Fruit fly (Drosophila melanogaster): ENCODE results near the gene rtet.

The rtet gene

DNA sequence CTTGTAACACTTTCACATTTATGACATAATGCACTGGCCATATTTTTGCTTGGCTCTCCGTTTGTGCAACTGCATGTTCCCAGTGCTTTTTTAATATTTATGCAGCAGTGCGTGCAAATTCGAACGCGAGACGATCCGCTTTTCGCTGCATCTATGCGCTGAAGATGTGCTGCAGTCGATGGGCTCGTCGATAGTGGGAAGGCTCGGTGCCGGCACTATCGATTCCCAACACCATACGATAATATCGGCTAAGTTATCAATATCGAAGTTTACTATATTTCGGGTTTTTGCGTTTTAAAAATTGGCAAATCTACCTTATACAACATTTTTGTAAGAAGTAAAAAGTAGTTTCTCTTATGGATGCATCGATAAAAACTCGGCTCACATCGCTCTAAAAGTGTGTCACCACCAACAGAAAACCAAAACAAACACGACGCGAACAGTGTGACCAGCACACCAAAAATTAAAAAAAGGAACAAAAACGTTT is 10.6 kb upstream of the rtet start, which contains the start of gene RhoGAP93B (continued):
- TF ChIP-seq ro (GFP tag; IDR thresholded peaks at IDR 0.05), result peak; percentile 47; the same call in 1 of the 2 replicates
- TF ChIP-seq Sin3A (optimal IDR thresholded peaks at IDR 0.05), result peak; percentile 99
- peak; percentile 61 for TF ChIP-seq wdn (GFP tag; IDR thresholded peaks at IDR 0.05)
- no peak for TF ChIP-seq CG12769 (tag; optimal IDR thresholded peaks at IDR 0.05)
- peak; percentile 82 for TF ChIP-seq nerfin-1 (tag; optimal IDR thresholded peaks at IDR 0.05)
- TF ChIP-seq tap (tag; optimal IDR thresholded peaks at IDR 0.05), result no peak
- no peak for TF ChIP-seq sqz (GFP tag; optimal IDR thresholded peaks at IDR 0.05)
- TF ChIP-seq klu (GFP tag; IDR thresholded peaks at IDR 0.05), result peak; percentile 84
- peak; percentile 81 for TF ChIP-seq CG33213 (GFP tag; optimal IDR thresholded peaks at IDR 0.05)
- peak; percentile 90 for TF ChIP-seq ase (GFP tag; IDR thresholded peaks at IDR 0.05)
- TF ChIP-seq CoRest (tag; optimal IDR thresholded peaks at IDR 0.05), result peak; percentile 83
- TF ChIP-seq E2f2 (GFP tag; IDR thresholded peaks at IDR 0.05), result peak; percentile 84
- TF ChIP-seq CG8388 (GFP tag; optimal IDR thresholded peaks at IDR 0.05), result peak; percentile 70
- peak; percentile 72 for TF ChIP-seq CG18262 (tag; optimal IDR thresholded peaks at IDR 0.05)
- TF ChIP-seq tna (GFP tag; IDR thresholded peaks at IDR 0.05; ENCODE audit: partially characterized antibody), result peak; percentile 100
- peak; percentile 71 for TF ChIP-seq CG10979 (tag; optimal IDR thresholded peaks at IDR 0.05)
- TF ChIP-seq zfh2 (GFP tag; optimal IDR thresholded peaks at IDR 0.05), result peak; percentile 92
- TF ChIP-seq bigmax (GFP tag; optimal IDR thresholded peaks at IDR 0.05), result no peak
- peak; percentile 100 for TF ChIP-seq Sry-δ (GFP tag; optimal IDR thresholded peaks at IDR 0.05)
- no peak for TF ChIP-seq Trl (optimal IDR thresholded peaks at IDR 0.05)
- TF ChIP-seq Trl (GFP tag; optimal IDR thresholded peaks at IDR 0.05), result peak; percentile 86
- peak; percentile 75 for TF ChIP-seq CG30020 (tag; optimal IDR thresholded peaks at IDR 0.05)
- TF ChIP-seq CG10431 (GFP tag; optimal IDR thresholded peaks at IDR 0.05), result no peak
- TF ChIP-seq Hr78 (GFP tag; optimal IDR thresholded peaks at IDR 0.05), result no peak
- peak; percentile 91 for TF ChIP-seq al (GFP tag; IDR thresholded peaks at IDR 0.05)
- peak; percentile 73 to 76 for TF ChIP-seq chif (GFP tag; optimal IDR thresholded peaks at IDR 0.05)
- no peak for TF ChIP-seq CG3407 (GFP tag; optimal IDR thresholded peaks at IDR 0.05)
- peak; percentile 69 for TF ChIP-seq MESR4 (GFP tag; optimal IDR thresholded peaks at IDR 0.05)
- no peak for TF ChIP-seq corto (GFP tag; optimal IDR thresholded peaks at IDR 0.05)
- peak; percentile 85 for TF ChIP-seq CG13424 (tag; optimal IDR thresholded peaks at IDR 0.05)
- TF ChIP-seq az2 (GFP tag; optimal IDR thresholded peaks at IDR 0.05), result peak; percentile 50
- peak; percentile 84 for TF ChIP-seq Xbp1 (GFP tag; optimal IDR thresholded peaks at IDR 0.05)
- peak; percentile 74; the same call in 2 of the 3 replicates for TF ChIP-seq CG2889 (GFP tag; IDR thresholded peaks at IDR 0.05)
- TF ChIP-seq CG18619 (GFP tag; optimal IDR thresholded peaks at IDR 0.05), result peak; percentile 58
- peak; percentile 86 for TF ChIP-seq Abd-B (GFP tag; optimal IDR thresholded peaks at IDR 0.05)
- peak; percentile 87 for TF ChIP-seq CG2712 (tag; optimal IDR thresholded peaks at IDR 0.05)
- TF ChIP-seq CG13287 (GFP tag; IDR thresholded peaks at IDR 0.05; ENCODE audit: partially characterized antibody), result peak; percentile 100
- TF ChIP-seq peb (GFP tag; IDR thresholded peaks at IDR 0.05), result peak; percentile 80
- no peak for TF ChIP-seq gcm2 (GFP tag; optimal IDR thresholded peaks at IDR 0.05)
- TF ChIP-seq Oaz (GFP tag; IDR thresholded peaks at IDR 0.05), result peak; percentile 87
- peak; percentile 53 for TF ChIP-seq luna (GFP tag; optimal IDR thresholded peaks at IDR 0.05)
- TF ChIP-seq tio (GFP tag; optimal IDR thresholded peaks at IDR 0.05), result no peak
- TF ChIP-seq aop (GFP tag; IDR thresholded peaks at IDR 0.05), result peak; percentile 91
- no peak for TF ChIP-seq z (GFP tag; IDR thresholded peaks at IDR 0.05)
- TF ChIP-seq ranshi (GFP tag; IDR thresholded peaks at IDR 0.05), result peak; percentile 94
- peak in 1 of 2 experiments; percentile 44 for TF ChIP-seq crp (GFP tag; optimal IDR thresholded peaks at IDR 0.05)
- peak; percentile 7 for TF ChIP-seq CG14965 (GFP tag; optimal IDR thresholded peaks at IDR 0.05; ENCODE audit: borderline replicate concordance)
- TF ChIP-seq lola (GFP tag; optimal IDR thresholded peaks at IDR 0.05), result peak in 1 of 3 experiments; percentile 78
- TF ChIP-seq psq (GFP tag; optimal IDR thresholded peaks at IDR 0.05), result peak; percentile 77
- TF ChIP-seq CG7987 (GFP tag; optimal IDR thresholded peaks at IDR 0.05), result peak; percentile 68
